Fruit fly (Drosophila melanogaster): ENCODE data around the gene Marf.
A peak's percentile ranks its signal among the peaks of the same experiment; 100 is the strongest.

Gene Marf

dm6 chrX:6343786-6344537 lies 21.8 kb upstream of the Marf start (continued):
- TF ChIP-seq CG15514 (GFP tag; optimal IDR thresholded peaks at IDR 0.05) (no peak), CG34376 (GFP tag; optimal IDR thresholded peaks at IDR 0.05) (no peak), peb (GFP tag; IDR thresholded peaks at IDR 0.05) (peak; percentile 74), CG2875 (GFP tag; optimal IDR thresholded peaks at IDR 0.05) (peak; percentile 11), gcm (GFP tag; optimal IDR thresholded peaks at IDR 0.05) (no peak), CG5245 (GFP tag; optimal IDR thresholded peaks at IDR 0.05) (peak; percentile 9), PHDP (tag; optimal IDR thresholded peaks at IDR 0.05) (no peak), NC2β (GFP tag; optimal IDR thresholded peaks at IDR 0.05) (no peak), HLH54F (GFP tag; optimal IDR thresholded peaks at IDR 0.05) (no peak), pan (optimal IDR thresholded peaks at IDR 0.05) (no peak), pan (GFP tag; optimal IDR thresholded peaks at IDR 0.05 in 1 of 2, IDR thresholded peaks at IDR 0.05 in 1 of 2) (peak in 1 of 2 experiments; percentile 80), lab (GFP tag; optimal IDR thresholded peaks at IDR 0.05) (peak; percentile 4), grn (GFP tag; optimal IDR thresholded peaks at IDR 0.05) (peak; percentile 83), CG12299 (tag; optimal IDR thresholded peaks at IDR 0.05) (no peak), MESR4 (GFP tag; optimal IDR thresholded peaks at IDR 0.05) (no peak), prd (optimal IDR thresholded peaks at IDR 0.05) (no peak), prd (GFP tag; IDR thresholded peaks at IDR 0.05) (peak; percentile 70; the same call in 2 of the 3 replicates), fd96Cb (tag; optimal IDR thresholded peaks at IDR 0.05) (no peak), CG6683 (GFP tag; optimal IDR thresholded peaks at IDR 0.05) (no peak), fu2 (GFP tag; optimal IDR thresholded peaks at IDR 0.05) (no peak), CG3407 (GFP tag; optimal IDR thresholded peaks at IDR 0.05) (peak; percentile 51), Chrac-16 (GFP tag; optimal IDR thresholded peaks at IDR 0.05) (no peak), CG9215 (GFP tag; IDR thresholded peaks at IDR 0.05) (no peak), CG9817 (tag; optimal IDR thresholded peaks at IDR 0.05) (no peak), CG3995 (GFP tag; optimal IDR thresholded peaks at IDR 0.05) (no peak), ara (GFP tag; IDR thresholded peaks at IDR 0.05) (peak; percentile 71; the same call in 1 of the 2 replicates), hb (GFP tag; IDR thresholded peaks at IDR 0.05; ENCODE audit: partially characterized antibody) (no peak), repo (GFP tag; optimal IDR thresholded peaks at IDR 0.05) (no peak), CG8765 (GFP tag; IDR thresholded peaks at IDR 0.05) (no peak), Lhr (GFP tag; optimal IDR thresholded peaks at IDR 0.05) (no peak), CG14860 (GFP tag; IDR thresholded peaks at IDR 0.05; ENCODE audit: partially characterized antibody) (no peak), tgo (GFP tag; IDR thresholded peaks at IDR 0.05) (peak; percentile 50; the same call in 1 of the 3 replicates), hth (optimal IDR thresholded peaks at IDR 0.05) (no peak), CG31388 (GFP tag; optimal IDR thresholded peaks at IDR 0.05) (no peak), CG12659 (GFP tag; optimal IDR thresholded peaks at IDR 0.05) (no peak), grau (tag; optimal IDR thresholded peaks at IDR 0.05) (no peak), da (GFP tag; optimal IDR thresholded peaks at IDR 0.05) (no peak), CoRest (tag; optimal IDR thresholded peaks at IDR 0.05) (peak; percentile 1), croc (GFP tag; conservative IDR thresholded peaks at IDR 0.05) (no peak; the same call in 2 of the 3 replicates), yki (optimal IDR thresholded peaks at IDR 0.05) (no peak), CG11504 (tag; optimal IDR thresholded peaks at IDR 0.05) (peak; percentile 32), eve (GFP tag; optimal IDR thresholded peaks at IDR 0.05) (no peak), Rfx (GFP tag; IDR thresholded peaks at IDR 0.05) (no peak), H2.0 (GFP tag; IDR thresholded peaks at IDR 0.05) (peak; percentile 56; the same call in 1 of the 2 replicates), stwl (tag; optimal IDR thresholded peaks at IDR 0.05) (no peak), run (tag; optimal IDR thresholded peaks at IDR 0.05) (no peak), Hr51 (GFP tag; optimal IDR thresholded peaks at IDR 0.05) (peak in 1 of 2 experiments; percentile 27), corto (GFP tag; optimal IDR thresholded peaks at IDR 0.05) (peak; percentile 83), Bdp1 (GFP tag; optimal IDR thresholded peaks at IDR 0.05) (no peak), fd102C (GFP tag; optimal IDR thresholded peaks at IDR 0.05) (no peak)

Data from whole organism, embryonic.